Worm (Caenorhabditis elegans): ENCODE data around the gene F31F4.17.
"Not testable (repeated sequence)": the region's sequence is repeated elsewhere in the genome, so short reads cannot be mapped to it uniquely, and the experiment has no call there.

DNA sequence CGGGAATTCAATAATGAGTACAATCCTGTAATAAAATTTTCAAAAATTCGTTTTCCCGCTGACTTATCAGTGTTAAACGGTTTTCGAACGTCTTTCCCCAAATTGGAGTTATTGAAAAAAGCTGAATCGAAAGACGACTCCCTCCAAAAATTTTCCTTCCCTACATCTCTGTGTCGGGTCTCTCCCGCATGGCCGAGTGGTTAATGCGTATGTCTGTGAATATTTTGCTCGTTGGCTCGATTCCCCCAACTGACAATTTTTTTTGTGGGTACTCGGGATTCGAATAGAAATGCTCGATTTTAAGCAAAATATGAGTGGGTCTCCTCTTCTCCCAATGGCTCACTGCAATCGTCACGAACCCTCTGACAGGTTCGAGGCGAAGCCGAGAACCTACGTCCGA is 46.3 kb upstream of the F31F4.17 start:
- TF ChIP-seq ama-1 (optimal IDR thresholded peaks at IDR 0.05); hmbx-1 (tag; optimal IDR thresholded peaks at IDR 0.05); sea-1 (GFP tag; conservative IDR thresholded peaks at IDR 0.05); ceh-13 (GFP tag; optimal IDR thresholded peaks at IDR 0.05); hmg-4 (GFP tag; optimal IDR thresholded peaks at IDR 0.05); F13C5.2 (tag; optimal IDR thresholded peaks at IDR 0.05); ceh-36 (tag; optimal IDR thresholded peaks at IDR 0.05): not testable (repeated sequence)
- TF ChIP-seq flt-1 (GFP tag; IDR thresholded peaks at IDR 0.05), result peak; percentile 37; the same call in 1 of the 2 replicates
- peak; percentile 68; the same call in 1 of the 2 replicates for TF ChIP-seq scrt-1 (GFP tag; IDR thresholded peaks at IDR 0.05)
- TF ChIP-seq tbx-37 (GFP tag; conservative IDR thresholded peaks at IDR 0.05), result 0 out of 2 replicates have a peak, but pooled peaks have one; percentile 4
- peak; percentile 78 for TF ChIP-seq pes-1 (GFP tag; IDR thresholded peaks at IDR 0.05)
